Fruit fly (Drosophila melanogaster) whole organism, embryonic: ENCODE measurements around the gene CG2157.
A peak's percentile ranks its signal among the peaks of the same experiment; 100 is the strongest.

Source experiments
- Adf1 ChIP-seq: fragments of 200-800 bp; sonication (Bioruptor generic); IDR thresholded peaks from 2 replicates; pipeline ENCODE4 v1.3.6; 2022; ENCODE audit warnings: missing biosample characterization, missing genetic modification characterization
- Atf6 ChIP-seq: fragments of 200-800 bp; sonication (Bioruptor generic); IDR thresholded peaks from 2 replicates; pipeline ENCODE4 v1.3.6; 2022; ENCODE audit warnings: missing biosample characterization, missing genetic modification characterization
- CG11247 ChIP-seq: fragments of 200-800 bp; sonication (Bioruptor generic); IDR thresholded peaks from 2 replicates; pipeline ENCODE4 v1.3.6; 2022; ENCODE audit warnings: missing biosample characterization, missing genetic modification characterization
- CG13424 ChIP-seq: fragments of 200-800 bp; sonication (Bioruptor generic); optimal IDR thresholded peaks from 2 replicates; lab custom pipeline; 2019; ENCODE audit warnings: missing biosample characterization, mild to moderate bottlenecking, missing genetic modification characterization, moderate library complexity
- CG13894 ChIP-seq: fragments of 200-800 bp; sonication (Bioruptor generic); optimal IDR thresholded peaks from 3 replicates; lab custom pipeline; 2018; ENCODE audit warnings: missing biosample characterization, mild to moderate bottlenecking, missing genetic modification characterization, moderate library complexity
- CG15479 ChIP-seq: fragments of 200-800 bp; sonication (Bioruptor generic); optimal IDR thresholded peaks from 3 replicates; lab custom pipeline; 2019; ENCODE audit warnings: missing biosample characterization, mild to moderate bottlenecking, missing genetic modification characterization, moderate library complexity
- CG16815 ChIP-seq: fragments of 200-800 bp; sonication (Bioruptor generic); optimal IDR thresholded peaks from 3 replicates; lab custom pipeline; 2017; ENCODE audit warnings: missing biosample characterization, mild to moderate bottlenecking, missing genetic modification characterization
- CG17612 ChIP-seq: fragments of 200-800 bp; sonication (Bioruptor generic); IDR thresholded peaks from 2 replicates; pipeline ENCODE4 v1.3.6; 2022; ENCODE audit warnings: missing biosample characterization, missing genetic modification characterization
- CG1832 ChIP-seq: fragments of 200-800 bp; sonication (Bioruptor generic); optimal IDR thresholded peaks from 2 replicates; lab custom pipeline; 2017; ENCODE audit warnings: missing biosample characterization, mild to moderate bottlenecking, missing genetic modification characterization, inconsistent platforms
- CG30403 ChIP-seq: fragments of 200-800 bp; sonication (Bioruptor generic); optimal IDR thresholded peaks from 3 replicates; lab custom pipeline; 2016; ENCODE audit warnings: missing biosample characterization, missing genetic modification characterization
- CG30431 ChIP-seq: fragments of 200-800 bp; sonication (Bioruptor generic); optimal IDR thresholded peaks from 2 replicates; lab custom pipeline; 2017; ENCODE audit warnings: missing biosample characterization, missing genetic modification characterization
- CG3281 ChIP-seq: fragments of 200-800 bp; sonication (Bioruptor generic); optimal IDR thresholded peaks from 3 replicates; lab custom pipeline; 2017; ENCODE audit warnings: missing biosample characterization, mild to moderate bottlenecking, missing genetic modification characterization
- CG33213 ChIP-seq: fragments of 200-800 bp; sonication (Bioruptor generic); optimal IDR thresholded peaks from 3 replicates; lab custom pipeline; 2016; ENCODE audit warnings: missing biosample characterization, missing genetic modification characterization
- CG4328 ChIP-seq: fragments of 200-800 bp; sonication (Bioruptor generic); optimal IDR thresholded peaks from 3 replicates; lab custom pipeline; 2017; ENCODE audit warnings: missing biosample characterization, missing genetic modification reagents, missing genetic modification characterization
- CG8944 ChIP-seq: fragments of 200-800 bp; sonication (Bioruptor generic); optimal IDR thresholded peaks from 3 replicates; lab custom pipeline; 2016; ENCODE audit warnings: missing biosample characterization, missing genetic modification characterization
- Dip2 ChIP-seq: fragments of 200-800 bp; sonication (Bioruptor generic); IDR thresholded peaks from 2 replicates; pipeline ENCODE4 v1.3.6; 2022; ENCODE audit warnings: missing biosample characterization, missing genetic modification characterization
- Doc2 ChIP-seq: fragments of 200-800 bp; sonication (Bioruptor generic); IDR thresholded peaks from 2 replicates; pipeline ENCODE4 v1.3.6; 2022; ENCODE audit warnings: missing biosample characterization, missing genetic modification characterization
- Ets97D ChIP-seq: fragments of 200-800 bp; sonication (Bioruptor generic); optimal IDR thresholded peaks from 3 replicates; lab custom pipeline; 2016; ENCODE audit warnings: missing biosample characterization, missing genetic modification characterization
- HHEX ChIP-seq: fragments of 200-800 bp; sonication (Bioruptor generic); optimal IDR thresholded peaks from 3 replicates; lab custom pipeline; 2017; ENCODE audit warnings: missing biosample characterization, mild to moderate bottlenecking, missing genetic modification characterization, missing genetic modification reagents
- HLH3B ChIP-seq: fragments of 200-800 bp; sonication (Bioruptor generic); IDR thresholded peaks from 2 replicates; pipeline ENCODE4 v1.3.6; 2022; ENCODE audit warnings: missing biosample characterization, missing genetic modification characterization
- HLHmδ ChIP-seq: fragments of 200-800 bp; sonication (Bioruptor generic); optimal IDR thresholded peaks from 2 replicates; lab custom pipeline; 2018; ENCODE audit warnings: missing biosample characterization, mild to moderate bottlenecking, missing genetic modification characterization, moderate library complexity
- MTF-1 ChIP-seq: fragments of 200-800 bp; sonication (Bioruptor generic); optimal IDR thresholded peaks from 2 replicates; lab custom pipeline; 2018; ENCODE audit warnings: missing biosample characterization, mild to moderate bottlenecking, missing genetic modification characterization, borderline replicate concordance
- Trl ChIP-seq, 3 experiments: fragments of >200 bp in 2 of 3; fragments of 200-800 bp in 1 of 3; sonication (Bioruptor generic) in 1 of 3; optimal IDR thresholded peaks; 2 replicates in 1 of 3; 3 replicates in 2 of 3; lab custom pipeline; 2016 to 2017; ENCODE audit warnings: missing biosample characterization in 1 of 3, missing genetic modification characterization in 1 of 3
- bbx ChIP-seq: fragments of 200-800 bp; sonication (Bioruptor generic); IDR thresholded peaks from 2 replicates; pipeline ENCODE4 v1.3.6; 2022; ENCODE audit warnings: missing biosample characterization, missing genetic modification characterization; ENCODE audit not compliant: partially characterized antibody
- bcd ChIP-seq: fragments of 200-800 bp; sonication (Bioruptor generic); optimal IDR thresholded peaks from 2 replicates; lab custom pipeline; 2017; ENCODE audit warnings: missing biosample characterization, mild to moderate bottlenecking, missing genetic modification characterization
- cg ChIP-seq: fragments of 200-800 bp; sonication (Bioruptor generic); optimal IDR thresholded peaks from 3 replicates; lab custom pipeline; 2019; ENCODE audit warnings: missing biosample characterization, mild to moderate bottlenecking, missing genetic modification characterization, moderate library complexity
- chinmo ChIP-seq: fragments of 200-800 bp; sonication (Bioruptor generic); IDR thresholded peaks from 4 replicates; pipeline ENCODE4 v1.3.6; 2022; ENCODE audit warnings: missing biosample characterization, missing genetic modification characterization; ENCODE audit not compliant: partially characterized antibody
- croc ChIP-seq: fragments of 200-800 bp; sonication (Bioruptor generic); conservative IDR thresholded peaks from 3 replicates; pipeline ENCODE4 v1.3.6; 2022; ENCODE audit warnings: missing biosample characterization, missing genetic modification characterization
- crol ChIP-seq: fragments of 200-800 bp; sonication (Bioruptor generic); IDR thresholded peaks from 2 replicates; pipeline ENCODE4 v1.3.6; 2022; ENCODE audit warnings: missing biosample characterization, missing genetic modification characterization
- dan ChIP-seq: fragments of 200-800 bp; sonication (Bioruptor generic); IDR thresholded peaks from 2 replicates; pipeline ENCODE4 v1.3.6; 2022; ENCODE audit warnings: missing biosample characterization, missing genetic modification characterization
- fd64A ChIP-seq: fragments of 200-800 bp; sonication (Bioruptor generic); optimal IDR thresholded peaks from 3 replicates; lab custom pipeline; 2018; ENCODE audit warnings: missing biosample characterization, mild to moderate bottlenecking, missing genetic modification characterization
- fd96Cb ChIP-seq: fragments of 200-800 bp; sonication (Bioruptor generic); optimal IDR thresholded peaks from 2 replicates; lab custom pipeline; 2018; ENCODE audit warnings: missing biosample characterization, mild to moderate bottlenecking, missing genetic modification characterization, moderate library complexity
- kah ChIP-seq: fragments of 200-800 bp; sonication (Bioruptor generic); optimal IDR thresholded peaks from 2 replicates; lab custom pipeline; 2018; ENCODE audit warnings: missing biosample characterization, mild to moderate bottlenecking, missing genetic modification characterization
- lilli ChIP-seq: fragments of 200-800 bp; sonication (Bioruptor generic); optimal IDR thresholded peaks from 3 replicates; lab custom pipeline; 2016; ENCODE audit warnings: missing biosample characterization, missing genetic modification characterization
- org-1 ChIP-seq: fragments of 200-800 bp; sonication (Bioruptor generic); optimal IDR thresholded peaks from 2 replicates; lab custom pipeline; 2017; ENCODE audit warnings: missing biosample characterization, missing genetic modification characterization
- pho ChIP-seq: fragments of 200-800 bp; sonication (Bioruptor generic); optimal IDR thresholded peaks from 2 replicates; lab custom pipeline; 2016; ENCODE audit warnings: missing biosample characterization, missing genetic modification characterization
- pros ChIP-seq: fragments of 200-800 bp; sonication (Bioruptor generic); optimal IDR thresholded peaks from 3 replicates; lab custom pipeline; 2019; ENCODE audit warnings: missing biosample characterization, mild to moderate bottlenecking, missing genetic modification characterization, moderate library complexity
- psq ChIP-seq: fragments of 200-800 bp; sonication (Bioruptor generic); optimal IDR thresholded peaks from 2 replicates; lab custom pipeline; 2017; ENCODE audit warnings: missing biosample characterization, missing genetic modification characterization
- run ChIP-seq: fragments of 200-800 bp; sonication (Bioruptor generic); optimal IDR thresholded peaks from 3 replicates; lab custom pipeline; 2018; ENCODE audit warnings: missing biosample characterization, mild to moderate bottlenecking, missing genetic modification characterization
- sqz ChIP-seq: fragments of 200-800 bp; sonication (Bioruptor generic); optimal IDR thresholded peaks from 3 replicates; lab custom pipeline; 2018; ENCODE audit warnings: missing biosample characterization, mild to moderate bottlenecking, missing genetic modification characterization
- ssp ChIP-seq: fragments of 200-800 bp; sonication (Bioruptor generic); IDR thresholded peaks from 2 replicates; pipeline ENCODE4 v1.3.6; 2022; ENCODE audit warnings: missing biosample characterization, missing genetic modification characterization
- tap ChIP-seq: fragments of 200-800 bp; optimal IDR thresholded peaks from 3 replicates; lab custom pipeline; 2019; ENCODE audit warnings: missing biosample characterization, mild to moderate bottlenecking, missing genetic modification characterization, moderate library complexity
- trem ChIP-seq: fragments of 200-800 bp; optimal IDR thresholded peaks from 3 replicates; lab custom pipeline; 2019; ENCODE audit warnings: missing biosample characterization, mild to moderate bottlenecking, missing genetic modification characterization, moderate library complexity
- tx ChIP-seq: fragments of 200-800 bp; sonication (Bioruptor generic); optimal IDR thresholded peaks from 2 replicates; lab custom pipeline; 2016; ENCODE audit warnings: missing biosample characterization, missing genetic modification characterization
- yki ChIP-seq: fragments of >200 bp; optimal IDR thresholded peaks from 3 replicates; lab custom pipeline; 2018
- z ChIP-seq: fragments of 200-800 bp; sonication (Bioruptor generic); IDR thresholded peaks from 3 replicates; pipeline ENCODE4 v1.3.6; 2022; ENCODE audit warnings: missing biosample characterization, missing genetic modification characterization
- zen2 ChIP-seq: fragments of 200-800 bp; sonication (Bioruptor generic); IDR thresholded peaks from 3 replicates; pipeline ENCODE4 v1.3.6; 2022; ENCODE audit warnings: missing biosample characterization, missing genetic modification characterization; ENCODE audit not compliant: partially characterized antibody

The CG2157 gene

dm6 chrX:10823441-10823818 is 45.7 kb upstream of the CG2157 start:
- peak; percentile 70 for TF ChIP-seq yki (lab: Kevin White, UChicago)
- TF ChIP-seq psq: peak; percentile 86
- TF ChIP-seq chinmo (GFP tag; lab: Robert Waterston, UW): 0 out of 4 replicates have a peak, but pooled peaks have one; percentile 11
- TF ChIP-seq pros (GFP tag; lab: Kevin White, UChicago): peak; percentile 90
- peak; percentile 53 for TF ChIP-seq crol (GFP tag; lab: Robert Waterston, UW)
- no peak for TF ChIP-seq kah (GFP tag; lab: Kevin White, UChicago)
- peak; percentile 84 for TF ChIP-seq z (GFP tag; lab: Robert Waterston, UW)
- peak; percentile 63 to 92 for TF ChIP-seq Trl (optimal IDR thresholded peaks at IDR 0.05; lab: Kevin White, UChicago)
- TF ChIP-seq Trl (GFP tag; optimal IDR thresholded peaks at IDR 0.05; lab: Kevin White, UChicago): no peak
- TF ChIP-seq bbx (GFP tag; lab: Robert Waterston, UW): peak; percentile 26; the same call in 1 of the 2 replicates
- TF ChIP-seq CG15479 (GFP tag; lab: Kevin White, UChicago): no peak
- TF ChIP-seq trem (tag; lab: Kevin White, UChicago): no peak
- TF ChIP-seq Adf1: peak; percentile 92

DNA sequence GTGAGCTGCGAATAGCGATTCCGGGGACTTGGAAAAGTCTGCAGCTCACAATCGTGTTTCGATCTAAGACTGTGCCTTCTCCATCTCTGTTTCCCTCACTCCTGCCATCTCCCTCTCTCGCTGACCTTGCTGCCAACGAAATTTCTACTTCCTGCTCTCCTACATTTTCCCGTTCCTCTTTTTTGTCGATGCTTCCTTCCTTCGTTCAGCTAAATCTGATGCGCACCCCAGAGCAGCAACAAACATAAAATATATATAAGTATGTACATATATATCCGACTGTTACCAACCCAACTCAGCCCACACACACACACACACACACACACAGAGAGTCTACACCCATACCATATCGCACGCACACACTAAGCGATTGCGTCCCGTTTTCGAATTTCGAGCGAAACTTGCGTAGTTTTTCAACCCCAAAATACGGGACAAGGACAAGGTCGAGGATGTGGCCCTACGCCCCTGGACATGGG is 44.8 kb upstream of the CG2157 start, which contains the start of gene Imp:
TSS of gene Imp (minus strand) at position 51 of the 476 bp plus-strand sequence.
- TF ChIP-seq tap: no peak
- TF ChIP-seq run: no peak
- TF ChIP-seq Adf1: peak; percentile 10; the same call in 1 of the 2 replicates
- TF ChIP-seq pho (GFP tag; lab: Kevin White, UChicago): no peak
- TF ChIP-seq dan (GFP tag; lab: Robert Waterston, UW): no peak
- TF ChIP-seq CG3281 (GFP tag; lab: Kevin White, UChicago): no peak
- no peak for TF ChIP-seq CG8944 (GFP tag; lab: Kevin White, UChicago)
- no peak for TF ChIP-seq CG11247 (GFP tag; lab: Robert Waterston, UW)
- no peak for TF ChIP-seq tx (GFP tag; lab: Kevin White, UChicago)
- no peak for TF ChIP-seq Atf6 (GFP tag; lab: Robert Waterston, UW)
- TF ChIP-seq Doc2 (GFP tag; lab: Robert Waterston, UW): no peak
- no peak for TF ChIP-seq HLHmδ (GFP tag; lab: Kevin White, UChicago)
- no peak for TF ChIP-seq CG13424 (tag; lab: Kevin White, UChicago)
- no peak for TF ChIP-seq fd96Cb
- no peak for TF ChIP-seq CG16815
- no peak for TF ChIP-seq MTF-1 (GFP tag; lab: Kevin White, UChicago)
- no peak for TF ChIP-seq Ets97D (GFP tag; lab: Kevin White, UChicago)
- no peak for TF ChIP-seq zen2 (GFP tag; lab: Robert Waterston, UW)
- no peak for TF ChIP-seq ssp
- no peak for TF ChIP-seq sqz (GFP tag; lab: Kevin White, UChicago)
- TF ChIP-seq CG17612: no peak
- TF ChIP-seq fd64A: no peak
- no peak for TF ChIP-seq CG30403 (GFP tag; lab: Kevin White, UChicago)
- no peak for TF ChIP-seq HLH3B
- peak; percentile 48 for TF ChIP-seq CG1832 (GFP tag; lab: Kevin White, UChicago)
- TF ChIP-seq CG30431 (GFP tag; lab: Kevin White, UChicago): no peak
- TF ChIP-seq CG13894 (tag; lab: Kevin White, UChicago): peak; percentile 90
- TF ChIP-seq org-1 (GFP tag; lab: Kevin White, UChicago): no peak
- TF ChIP-seq CG33213: no peak
- peak; percentile 69 for TF ChIP-seq cg (GFP tag; lab: Kevin White, UChicago)
- TF ChIP-seq croc (GFP tag; lab: Robert Waterston, UW): no peak
- TF ChIP-seq bcd (GFP tag; lab: Kevin White, UChicago): no peak
- TF ChIP-seq CG4328 (GFP tag; lab: Kevin White, UChicago): no peak
- TF ChIP-seq Dip2 (GFP tag; lab: Robert Waterston, UW): no peak
- no peak for TF ChIP-seq lilli
- TF ChIP-seq pros (GFP tag; lab: Kevin White, UChicago): peak; percentile 74
- TF ChIP-seq HHEX: no peak
